Fruit fly (Drosophila melanogaster) whole organism, embryonic: ENCODE measurements around the gene CG11726.

Experiments used
- Abd-B ChIP-seq: fragments of 200-800 bp; sonication (Bioruptor generic); optimal IDR thresholded peaks from 2 replicates; lab custom pipeline; 2018; ENCODE audit warnings: missing biosample characterization, mild to moderate bottlenecking, missing genetic modification characterization, moderate library complexity
- Aef1 ChIP-seq: fragments of 200-800 bp; sonication (Bioruptor generic); IDR thresholded peaks from 3 replicates; pipeline ENCODE4 v1.3.6; 2022; ENCODE audit warnings: missing biosample characterization, missing genetic modification characterization
- Asciz ChIP-seq: fragments of 200-800 bp; sonication (Bioruptor generic); optimal IDR thresholded peaks from 2 replicates; lab custom pipeline; 2017; ENCODE audit warnings: missing biosample characterization, mild to moderate bottlenecking, missing genetic modification characterization, missing genetic modification reagents
- Atf6 ChIP-seq: fragments of 200-800 bp; sonication (Bioruptor generic); IDR thresholded peaks from 2 replicates; pipeline ENCODE4 v1.3.6; 2022; ENCODE audit warnings: missing biosample characterization, missing genetic modification characterization
- Bgb ChIP-seq: fragments of 200-800 bp; sonication (Bioruptor generic); IDR thresholded peaks from 2 replicates; pipeline ENCODE4 v1.3.6; 2022; ENCODE audit warnings: missing biosample characterization, missing genetic modification characterization; ENCODE audit not compliant: partially characterized antibody
- CG1024 ChIP-seq: fragments of 200-800 bp; sonication (Bioruptor generic); IDR thresholded peaks from 2 replicates; pipeline ENCODE4 v1.3.6; 2022; ENCODE audit warnings: missing biosample characterization, missing genetic modification characterization
- CG10366 ChIP-seq: fragments of 200-800 bp; sonication (Bioruptor generic); IDR thresholded peaks from 2 replicates; pipeline ENCODE4 v1.3.6; 2022; ENCODE audit warnings: missing biosample characterization, missing genetic modification characterization
- CG12942 ChIP-seq: fragments of 200-800 bp; sonication (Bioruptor generic); optimal IDR thresholded peaks from 3 replicates; lab custom pipeline; 2016; ENCODE audit warnings: missing biosample characterization, missing genetic modification characterization
- CG13296 ChIP-seq: fragments of 200-800 bp; sonication (Bioruptor generic); optimal IDR thresholded peaks from 3 replicates; lab custom pipeline; 2018; ENCODE audit warnings: missing biosample characterization, mild to moderate bottlenecking, missing genetic modification characterization
- CG13775 ChIP-seq: fragments of 200-800 bp; sonication (Bioruptor generic); optimal IDR thresholded peaks from 3 replicates; lab custom pipeline; 2017; ENCODE audit warnings: missing biosample characterization, mild to moderate bottlenecking, missing genetic modification characterization
- CG14441 ChIP-seq: fragments of 200-800 bp; sonication (Bioruptor generic); IDR thresholded peaks from 2 replicates; pipeline ENCODE4 v1.3.6; 2022; ENCODE audit warnings: missing biosample characterization, missing genetic modification characterization
- CG14860 ChIP-seq: fragments of 200-800 bp; sonication (Bioruptor generic); IDR thresholded peaks from 3 replicates; pipeline ENCODE4 v1.3.6; 2022; ENCODE audit warnings: missing biosample characterization, missing genetic modification characterization; ENCODE audit not compliant: partially characterized antibody
- CG16813 ChIP-seq: fragments of 200-800 bp; sonication (Bioruptor generic); IDR thresholded peaks from 3 replicates; pipeline ENCODE4 v1.3.6; 2022; ENCODE audit warnings: missing biosample characterization, missing genetic modification characterization; ENCODE audit not compliant: partially characterized antibody
- CG16815 ChIP-seq: fragments of 200-800 bp; sonication (Bioruptor generic); optimal IDR thresholded peaks from 3 replicates; lab custom pipeline; 2017; ENCODE audit warnings: missing biosample characterization, mild to moderate bottlenecking, missing genetic modification characterization
- CG17186 ChIP-seq: fragments of 200-800 bp; sonication (Bioruptor generic); optimal IDR thresholded peaks from 3 replicates; lab custom pipeline; 2017; ENCODE audit warnings: missing biosample characterization, missing genetic modification reagents, missing genetic modification characterization
- CG17359 ChIP-seq: fragments of 200-800 bp; sonication (Bioruptor generic); optimal IDR thresholded peaks from 3 replicates; lab custom pipeline; 2018; ENCODE audit warnings: missing biosample characterization, mild to moderate bottlenecking, missing genetic modification characterization, moderate library complexity
- CG31388 ChIP-seq: fragments of 200-800 bp; sonication (Bioruptor generic); optimal IDR thresholded peaks from 2 replicates; lab custom pipeline; 2016; ENCODE audit warnings: missing biosample characterization, missing genetic modification characterization
- CG32767 ChIP-seq: fragments of 200-800 bp; sonication (Bioruptor generic); IDR thresholded peaks from 2 replicates; pipeline ENCODE4 v1.3.6; 2022; ENCODE audit warnings: missing biosample characterization, missing genetic modification characterization
- CG3281 ChIP-seq: fragments of 200-800 bp; sonication (Bioruptor generic); optimal IDR thresholded peaks from 3 replicates; lab custom pipeline; 2017; ENCODE audit warnings: missing biosample characterization, mild to moderate bottlenecking, missing genetic modification characterization
- CG7786 ChIP-seq: fragments of 200-800 bp; sonication (Bioruptor generic); optimal IDR thresholded peaks from 2 replicates; lab custom pipeline; 2016; ENCODE audit warnings: missing biosample characterization, missing genetic modification characterization
- CG8281 ChIP-seq: fragments of 200-800 bp; sonication (Bioruptor generic); optimal IDR thresholded peaks from 2 replicates; lab custom pipeline; 2018; ENCODE audit warnings: missing biosample characterization, mild to moderate bottlenecking, missing genetic modification characterization, moderate library complexity
- CG8359 ChIP-seq: fragments of 200-800 bp; sonication (Bioruptor generic); optimal IDR thresholded peaks from 2 replicates; lab custom pipeline; 2017; ENCODE audit warnings: missing biosample characterization, mild to moderate bottlenecking, missing genetic modification characterization, borderline replicate concordance
- Dref ChIP-seq: fragments of 200-800 bp; sonication (Bioruptor generic); IDR thresholded peaks from 2 replicates; pipeline ENCODE4 v1.3.6; 2022; ENCODE audit warnings: missing biosample characterization, missing genetic modification characterization
- E2f1 ChIP-seq: fragments of 200-800 bp; sonication (Bioruptor generic); IDR thresholded peaks from 2 replicates; pipeline ENCODE4 v1.3.6; 2022; ENCODE audit warnings: missing biosample characterization, missing genetic modification characterization
- MTF-1 ChIP-seq: fragments of 200-800 bp; sonication (Bioruptor generic); optimal IDR thresholded peaks from 2 replicates; lab custom pipeline; 2018; ENCODE audit warnings: missing biosample characterization, mild to moderate bottlenecking, missing genetic modification characterization, borderline replicate concordance
- Optix ChIP-seq: fragments of 200-800 bp; sonication (Bioruptor generic); IDR thresholded peaks from 3 replicates; pipeline ENCODE4 v1.3.6; 2022; ENCODE audit warnings: missing biosample characterization, missing genetic modification characterization
- TFAM ChIP-seq: fragments of 200-800 bp; sonication (Bioruptor generic); optimal IDR thresholded peaks from 2 replicates; lab custom pipeline; 2017; ENCODE audit warnings: missing biosample characterization, missing genetic modification characterization, inconsistent platforms
- Usf ChIP-seq: fragments of 200-800 bp; sonication (Bioruptor generic); optimal IDR thresholded peaks from 2 replicates; lab custom pipeline; 2017; ENCODE audit warnings: missing genotype, missing biosample characterization, missing genetic modification characterization
- ap ChIP-seq: fragments of 200-800 bp; sonication (Bioruptor generic); IDR thresholded peaks from 2 replicates; pipeline ENCODE4 v1.3.6; 2022; ENCODE audit warnings: missing biosample characterization, missing genetic modification characterization
- ase ChIP-seq: fragments of 200-800 bp; sonication (Bioruptor generic); IDR thresholded peaks from 3 replicates; pipeline ENCODE4 v1.3.6; 2022; ENCODE audit warnings: missing biosample characterization, missing genetic modification characterization
- bcd ChIP-seq: fragments of 200-800 bp; sonication (Bioruptor generic); optimal IDR thresholded peaks from 2 replicates; lab custom pipeline; 2017; ENCODE audit warnings: missing biosample characterization, mild to moderate bottlenecking, missing genetic modification characterization
- bigmax ChIP-seq: fragments of 200-800 bp; sonication (Bioruptor generic); optimal IDR thresholded peaks from 2 replicates; lab custom pipeline; 2018; ENCODE audit warnings: missing biosample characterization, mild to moderate bottlenecking, missing genetic modification characterization
- bowl ChIP-seq: fragments of 200-800 bp; sonication (Bioruptor generic); IDR thresholded peaks from 2 replicates; pipeline ENCODE4 v1.3.6; 2022; ENCODE audit warnings: missing biosample characterization, missing genetic modification characterization
- btn ChIP-seq: fragments of 200-800 bp; sonication (Bioruptor generic); optimal IDR thresholded peaks from 2 replicates; lab custom pipeline; 2016; ENCODE audit warnings: missing biosample characterization, missing genetic modification characterization
- chinmo ChIP-seq: fragments of 200-800 bp; sonication (Bioruptor generic); IDR thresholded peaks from 4 replicates; pipeline ENCODE4 v1.3.6; 2022; ENCODE audit warnings: missing biosample characterization, missing genetic modification characterization; ENCODE audit not compliant: partially characterized antibody
- da ChIP-seq: fragments of 200-800 bp; sonication (Bioruptor generic); optimal IDR thresholded peaks from 2 replicates; lab custom pipeline; 2016; ENCODE audit warnings: missing biosample characterization, missing genetic modification characterization
- dmrt11E ChIP-seq: fragments of 200-800 bp; sonication (Bioruptor generic); optimal IDR thresholded peaks from 3 replicates; lab custom pipeline; 2018; ENCODE audit warnings: missing biosample characterization, mild to moderate bottlenecking, missing genetic modification characterization, moderate library complexity
- fd96Cb ChIP-seq: fragments of 200-800 bp; sonication (Bioruptor generic); optimal IDR thresholded peaks from 2 replicates; lab custom pipeline; 2018; ENCODE audit warnings: missing biosample characterization, mild to moderate bottlenecking, missing genetic modification characterization, moderate library complexity
- hth ChIP-seq: fragments of >200 bp; optimal IDR thresholded peaks from 2 replicates; lab custom pipeline; 2017; ENCODE audit warnings: inconsistent platforms
- kni ChIP-seq: fragments of 200-800 bp; sonication (Bioruptor generic); optimal IDR thresholded peaks from 3 replicates; lab custom pipeline; 2017; ENCODE audit warnings: mild to moderate bottlenecking, missing biosample characterization, missing genetic modification reagents, missing genetic modification characterization
- knrl ChIP-seq: fragments of 200-800 bp; sonication (Bioruptor generic); IDR thresholded peaks from 3 replicates; pipeline ENCODE4 v1.3.6; 2022; ENCODE audit warnings: missing biosample characterization, missing genetic modification characterization; ENCODE audit not compliant: partially characterized antibody
- lbe ChIP-seq: fragments of 200-800 bp; sonication (Bioruptor generic); optimal IDR thresholded peaks from 2 replicates; lab custom pipeline; 2016; ENCODE audit warnings: missing biosample characterization, mild to moderate bottlenecking, missing genetic modification characterization
- maf-S ChIP-seq: fragments of 200-800 bp; sonication (Bioruptor generic); optimal IDR thresholded peaks from 2 replicates; lab custom pipeline; 2016; ENCODE audit warnings: missing biosample characterization, missing genetic modification characterization
- phol ChIP-seq: fragments of 200-800 bp; sonication (Bioruptor generic); optimal IDR thresholded peaks from 3 replicates; lab custom pipeline; 2018; ENCODE audit warnings: missing biosample characterization, mild to moderate bottlenecking, missing genetic modification characterization, moderate library complexity
- prd ChIP-seq, 3 experiments: fragments of >200 bp in 2 of 3; fragments of 200-800 bp in 1 of 3; sonication (Bioruptor generic) in 1 of 3; optimal IDR thresholded peaks in 2 of 3; IDR thresholded peaks in 1 of 3; 2 replicates in 2 of 3; 3 replicates in 1 of 3; pipeline versions ENCODE4 v1.3.6 to Lab custom; 2017 to 2022; ENCODE audit warnings: missing biosample characterization in 1 of 3, missing genetic modification characterization in 1 of 3
- sc ChIP-seq, 3 experiments: fragments of >200 bp in 2 of 3; fragments of 200-800 bp in 1 of 3; sonication (Bioruptor generic) in 1 of 3; optimal IDR thresholded peaks; 2 replicates in 2 of 3; 3 replicates in 1 of 3; lab custom pipeline; 2017; ENCODE audit warnings: mild to moderate bottlenecking in 1 of 3, missing biosample characterization in 1 of 3, missing genetic modification characterization in 1 of 3, missing genetic modification reagents in 1 of 3
- tna ChIP-seq: fragments of 200-800 bp; sonication (Bioruptor generic); IDR thresholded peaks from 2 replicates; pipeline ENCODE4 v1.3.6; 2022; ENCODE audit warnings: missing biosample characterization, missing genetic modification characterization; ENCODE audit not compliant: partially characterized antibody

The CG11726 gene

dm6 chr3L:11417273-11418040 is 23.0 kb downstream of the CG11726 start (continued):
- TF ChIP-seq CG13296 (GFP tag; lab: Kevin White, UChicago) (peak; percentile 85), E2f1 (peak; percentile 81), kni (peak; percentile 86), Aef1 (GFP tag; lab: Robert Waterston, UW) (peak; percentile 86), CG16815 (GFP tag; lab: Kevin White, UChicago) (peak; percentile 81), CG32767 (peak; percentile 92), hth (lab: Kevin White, UChicago) (no peak), CG8281 (tag; lab: Kevin White, UChicago) (no peak), Optix (GFP tag; lab: Robert Waterston, UW) (peak; percentile 65; the same call in 2 of the 3 replicates), prd (optimal IDR thresholded peaks at IDR 0.05; lab: Kevin White, UChicago) (no peak), prd (GFP tag; IDR thresholded peaks at IDR 0.05; lab: Robert Waterston, UW) (peak; percentile 91), CG12942 (GFP tag; lab: Kevin White, UChicago) (peak; percentile 60), CG13775 (GFP tag; lab: Kevin White, UChicago) (peak; percentile 75), CG3281 (GFP tag; lab: Kevin White, UChicago) (peak; percentile 86), Bgb (GFP tag; lab: Robert Waterston, UW) (no peak; the same call in 1 of the 2 replicates), Dref (no peak), ase (peak; percentile 83), CG16813 (peak; percentile 60; the same call in 2 of the 3 replicates), da (peak; percentile 46), MTF-1 (GFP tag; lab: Kevin White, UChicago) (peak; percentile 69), CG10366 (GFP tag; lab: Robert Waterston, UW) (peak; percentile 84), lbe (no peak), chinmo (peak; percentile 48; the same call in 1 of the 4 replicates), bcd (GFP tag; lab: Kevin White, UChicago) (peak; percentile 77), Asciz (GFP tag; lab: Kevin White, UChicago) (peak; percentile 90), btn (peak; percentile 63), CG7786 (GFP tag; lab: Kevin White, UChicago) (peak; percentile 49), CG14441 (peak; percentile 91), phol (peak; percentile 93), Atf6 (GFP tag; lab: Robert Waterston, UW) (peak; percentile 91), fd96Cb (tag; lab: Kevin White, UChicago) (peak; percentile 94), CG14860 (GFP tag; lab: Robert Waterston, UW) (peak; percentile 72), TFAM (peak; percentile 42), bigmax (GFP tag; lab: Kevin White, UChicago) (no peak), CG8359 (peak; percentile 74), CG31388 (GFP tag; lab: Kevin White, UChicago) (peak; percentile 64), maf-S (peak; percentile 49), knrl (peak; percentile 59; the same call in 2 of the 3 replicates), Abd-B (GFP tag; lab: Kevin White, UChicago) (peak; percentile 82), sc (optimal IDR thresholded peaks at IDR 0.05; lab: Kevin White, UChicago) (no peak), sc (GFP tag; optimal IDR thresholded peaks at IDR 0.05; lab: Kevin White, UChicago) (peak; percentile 83), bowl (GFP tag; lab: Robert Waterston, UW) (peak; percentile 47), CG17359 (tag; lab: Kevin White, UChicago) (peak; percentile 92), Usf (GFP tag; lab: Kevin White, UChicago) (peak; percentile 43), CG17186 (GFP tag; lab: Kevin White, UChicago) (peak; percentile 24), tna (GFP tag; lab: Robert Waterston, UW) (peak; percentile 31; the same call in 1 of the 2 replicates), CG1024 (GFP tag; lab: Robert Waterston, UW) (peak; percentile 51), dmrt11E (tag; lab: Kevin White, UChicago) (peak; percentile 93), ap (GFP tag; lab: Robert Waterston, UW) (peak; percentile 62)
